Fruit fly (Drosophila melanogaster): ENCODE results near the gene Bet5.

dm6 chr3R:30197796-30198195 is 17.8 kb downstream of the Bet5 start:
- no peak for TF ChIP-seq woc (GFP tag; optimal IDR thresholded peaks at IDR 0.05)
- no peak for TF ChIP-seq Myc (optimal IDR thresholded peaks at IDR 0.05)
- TF ChIP-seq tai (GFP tag; optimal IDR thresholded peaks at IDR 0.05) = no peak
- TF ChIP-seq GATAd (GFP tag; optimal IDR thresholded peaks at IDR 0.05) = no peak
- TF ChIP-seq psq (GFP tag; optimal IDR thresholded peaks at IDR 0.05) = no peak
- no peak for TF ChIP-seq Jra (GFP tag; optimal IDR thresholded peaks at IDR 0.05)
- TF ChIP-seq ey (GFP tag; optimal IDR thresholded peaks at IDR 0.05) = no peak
- TF ChIP-seq sage (GFP tag; optimal IDR thresholded peaks at IDR 0.05) = no peak

Data from whole organism, wandering third instar larva.